Worm (Caenorhabditis elegans): ENCODE results near the gene Y56A3A.31.

ce11 chrIII:11978742-11979141 is 4.5 kb downstream of the Y56A3A.31 start, which contains the start of gene Y56A3A.30:
- no peak for TF ChIP-seq nhr-25 (tag; optimal IDR thresholded peaks at IDR 0.05; ENCODE audit: borderline replicate concordance, insufficient read depth)
- no peak for TF ChIP-seq saeg-2 (GFP tag; IDR thresholded peaks at IDR 0.05)
- no peak for TF ChIP-seq nhr-11 (tag; optimal IDR thresholded peaks at IDR 0.05)
- TF ChIP-seq ztf-11 (tag; optimal IDR thresholded peaks at IDR 0.05), result no peak
- no peak for TF ChIP-seq lsy-2 (tag; optimal IDR thresholded peaks at IDR 0.05)
- no peak for TF ChIP-seq php-3 (GFP tag; IDR thresholded peaks at IDR 0.05)
- TF ChIP-seq nhr-76 (tag; optimal IDR thresholded peaks at IDR 0.05), result no peak
- TF ChIP-seq daf-8 (GFP tag; IDR thresholded peaks at IDR 0.05), result no peak
